Worm (Caenorhabditis elegans) whole organism, early embryonic: ENCODE data around the gene acr-24.

ENCODE experiments used
- ama-1 ChIP-seq: fragments of 150-350 bp; optimal IDR thresholded peaks from 2 replicates; lab custom pipeline; 2014
- ets-7 ChIP-seq: sonication (generic microtip); optimal IDR thresholded peaks from 2 replicates; lab custom pipeline; 2016; ENCODE audit warnings: missing genotype, missing genetic modification characterization, missing compliant biosample characterization
- flt-1 ChIP-seq: fragments of 200-800 bp; sonication (Bioruptor generic); IDR thresholded peaks from 2 replicates; pipeline ENCODE4 v1.3.6; 2022; ENCODE audit warnings: missing genetic modification characterization, missing compliant biosample characterization
- hmbx-1 ChIP-seq: sonication (generic microtip); optimal IDR thresholded peaks from 2 replicates; lab custom pipeline; 2016; ENCODE audit warnings: mild to moderate bottlenecking, missing genetic modification characterization, missing compliant biosample characterization

ce11 chrIV:15526477-15526876 lies 29.1 kb downstream of the acr-24 start:
- TF ChIP-seq hmbx-1 (tag; lab: Kevin White, UChicago) (no peak), ama-1 (no peak), flt-1 (GFP tag; lab: Robert Waterston, UW) (no peak), ets-7 (no peak)
